Fruit fly (Drosophila melanogaster): ENCODE measurements at regions not wholly inside any gene's neighbourhood (a gene's known extent, or its start where the extent isn't known, plus 50 kb on each side); places are given as distances from the start of the nearest gene placed in this dataset.

DNA sequence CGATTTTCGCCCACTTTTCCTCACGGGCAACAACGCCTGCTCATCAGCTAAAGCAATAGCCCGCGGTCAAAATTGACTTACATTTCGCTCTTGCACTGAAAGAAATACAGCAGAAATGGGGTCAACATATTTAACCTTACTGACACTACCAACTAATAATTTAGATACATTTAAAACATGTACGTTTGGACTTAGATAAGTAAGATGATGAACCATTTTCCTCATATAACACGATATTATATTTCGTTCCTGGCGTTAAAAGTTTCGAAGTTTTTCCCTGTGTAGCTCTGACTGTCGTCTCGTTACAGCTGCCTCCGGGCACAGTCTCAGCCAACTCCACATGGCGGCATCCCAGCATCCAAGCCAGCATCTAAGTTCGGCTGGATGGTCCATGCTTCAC, 53.5 kb downstream of the Prat2 start:
- TF ChIP-seq CG33017 (tag; optimal IDR thresholded peaks at IDR 0.05) (no peak), tj (GFP tag; optimal IDR thresholded peaks at IDR 0.05) (no peak), Mnt (GFP tag; optimal IDR thresholded peaks at IDR 0.05) (no peak), CG11617 (GFP tag; optimal IDR thresholded peaks at IDR 0.05) (no peak), Hr96 (GFP tag; optimal IDR thresholded peaks at IDR 0.05) (no peak)

DNA sequence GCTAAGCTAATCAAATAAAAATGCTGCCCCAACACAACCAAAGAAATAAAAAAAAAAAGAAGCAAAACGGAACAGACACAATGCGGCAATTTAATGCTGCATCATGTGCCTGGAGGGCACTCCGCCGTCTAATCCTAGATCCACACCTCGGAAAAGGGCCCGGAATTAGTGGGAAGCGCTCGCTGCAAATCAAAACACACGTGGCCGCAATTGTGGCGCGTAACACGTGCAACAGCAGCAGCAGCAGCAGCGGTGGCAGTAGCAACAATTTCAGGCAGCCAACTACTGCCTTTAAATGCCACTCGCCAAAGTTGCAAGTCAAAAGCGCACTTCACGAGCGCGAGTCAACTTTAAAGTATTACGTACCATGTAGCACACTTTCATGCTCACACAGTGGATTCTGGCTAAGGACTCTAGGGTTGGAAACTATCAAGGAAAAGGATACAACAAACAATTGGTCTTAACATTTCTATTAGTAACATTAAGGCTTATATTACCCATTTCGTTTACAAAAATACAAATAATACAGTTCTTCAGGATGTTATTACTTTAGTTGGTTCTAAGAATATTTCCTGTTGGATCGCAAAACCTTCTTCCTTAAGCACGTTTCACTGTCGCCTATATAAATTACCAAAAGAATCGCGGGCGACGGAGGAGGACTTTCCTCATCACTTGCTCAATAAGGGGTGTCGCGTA, 59.4 kb downstream of the Prat2 start:
- TF ChIP-seq Mnt (GFP tag; optimal IDR thresholded peaks at IDR 0.05): no peak
- TF ChIP-seq CG7045 (GFP tag; optimal IDR thresholded peaks at IDR 0.05): no peak
- TF ChIP-seq Hr96 (GFP tag; optimal IDR thresholded peaks at IDR 0.05): no peak
- TF ChIP-seq ovo (GFP tag; optimal IDR thresholded peaks at IDR 0.05): no peak

DNA sequence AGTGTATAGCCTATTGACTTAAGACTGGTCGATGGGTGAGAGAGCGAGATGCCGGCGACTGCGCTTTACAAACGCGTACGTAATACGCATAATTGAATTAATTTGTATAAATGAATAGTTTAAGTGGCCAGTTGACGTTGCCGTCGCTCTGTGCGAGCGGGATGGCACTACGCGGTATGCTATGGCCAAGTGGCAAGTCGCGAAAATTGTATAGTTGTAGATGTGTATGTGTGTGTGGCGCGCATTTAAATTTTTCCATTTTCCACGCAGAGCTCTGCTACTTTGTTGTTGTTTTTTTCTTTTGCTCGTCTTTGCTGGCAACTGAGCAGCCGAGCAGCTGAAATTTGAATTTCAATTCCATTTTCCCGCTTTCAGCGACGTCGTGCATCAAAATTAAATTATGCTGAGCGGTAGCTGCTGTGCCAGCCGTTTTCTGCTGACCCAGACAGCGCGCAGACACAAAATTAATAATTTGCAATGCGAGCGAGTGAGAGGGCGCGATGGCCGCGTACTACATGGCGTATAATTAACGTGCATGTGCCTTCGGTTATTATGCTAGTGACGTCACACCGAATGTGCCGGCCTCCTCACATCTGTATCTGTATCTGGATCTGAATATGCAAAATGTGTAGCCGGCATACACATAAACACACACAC, 60.8 kb downstream of the Prat2 start:
- TF ChIP-seq tj (GFP tag; optimal IDR thresholded peaks at IDR 0.05) (peak; percentile 44), cic (GFP tag; optimal IDR thresholded peaks at IDR 0.05) (no peak)

DNA sequence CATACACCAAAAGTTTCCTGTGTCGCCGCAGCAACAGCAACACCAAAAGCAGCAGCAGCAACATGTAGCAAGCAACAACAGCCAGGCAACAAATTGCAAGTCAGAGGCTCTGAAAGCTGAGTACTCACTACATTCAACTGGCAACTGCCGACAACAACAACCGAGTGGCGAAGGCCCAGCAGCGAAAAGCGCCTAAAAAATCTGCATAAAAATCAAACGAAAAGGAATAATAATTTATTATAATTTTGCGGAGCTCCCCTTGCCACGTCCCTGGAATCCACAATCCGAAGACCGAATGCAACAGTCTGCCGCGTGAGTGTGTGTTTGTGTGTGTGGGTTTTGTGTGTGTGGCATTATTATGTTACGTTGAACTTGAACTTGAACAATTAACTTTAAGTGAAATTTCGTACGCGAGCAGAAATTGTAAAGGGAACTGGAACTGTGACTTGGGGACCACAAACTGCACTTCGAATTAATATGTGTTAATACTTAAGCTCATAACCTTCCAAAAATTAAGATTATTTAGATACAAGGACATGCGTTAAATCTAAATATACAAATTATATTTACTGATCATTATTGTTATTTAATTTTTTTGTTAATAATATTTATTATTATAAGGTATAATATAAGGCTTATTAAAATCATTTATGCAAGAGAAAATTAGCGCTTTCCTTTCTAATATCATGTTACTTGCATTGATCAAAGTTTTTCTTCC, 61.5 kb downstream of the Prat2 start:
- peak; percentile 64 for TF ChIP-seq CG7045 (GFP tag; optimal IDR thresholded peaks at IDR 0.05)
- TF ChIP-seq pad (GFP tag; optimal IDR thresholded peaks at IDR 0.05): no peak
- TF ChIP-seq CG1620 (GFP tag; optimal IDR thresholded peaks at IDR 0.05): no peak
- TF ChIP-seq tj (GFP tag; optimal IDR thresholded peaks at IDR 0.05): no peak
- TF ChIP-seq Clk (GFP tag; optimal IDR thresholded peaks at IDR 0.05): no peak
- no peak for TF ChIP-seq Hr96 (GFP tag; optimal IDR thresholded peaks at IDR 0.05)
- peak; percentile 49 for TF ChIP-seq CG7101 (tag; optimal IDR thresholded peaks at IDR 0.05)
- peak; percentile 64 for TF ChIP-seq CG33017 (tag; optimal IDR thresholded peaks at IDR 0.05)
- no peak for TF ChIP-seq Crg-1 (GFP tag; optimal IDR thresholded peaks at IDR 0.05)
- no peak for TF ChIP-seq kay (GFP tag; ENCODE audit: borderline replicate concordance)
- peak; percentile 71 for TF ChIP-seq CG14711 (tag; optimal IDR thresholded peaks at IDR 0.05)
- no peak for TF ChIP-seq bab1 (GFP tag; optimal IDR thresholded peaks at IDR 0.05)
- TF ChIP-seq CG12768 (GFP tag; optimal IDR thresholded peaks at IDR 0.05): no peak
- no peak for TF ChIP-seq ovo (GFP tag; optimal IDR thresholded peaks at IDR 0.05)
- no peak for TF ChIP-seq cnc (optimal IDR thresholded peaks at IDR 0.05)
- no peak for TF ChIP-seq CG5204 (GFP tag; optimal IDR thresholded peaks at IDR 0.05)
- TF ChIP-seq CG11617 (GFP tag; optimal IDR thresholded peaks at IDR 0.05): peak; percentile 6
- TF ChIP-seq toe (GFP tag; optimal IDR thresholded peaks at IDR 0.05): no peak
- TF ChIP-seq Mnt (GFP tag; optimal IDR thresholded peaks at IDR 0.05): no peak
- TF ChIP-seq cic (GFP tag; optimal IDR thresholded peaks at IDR 0.05): no peak

DNA sequence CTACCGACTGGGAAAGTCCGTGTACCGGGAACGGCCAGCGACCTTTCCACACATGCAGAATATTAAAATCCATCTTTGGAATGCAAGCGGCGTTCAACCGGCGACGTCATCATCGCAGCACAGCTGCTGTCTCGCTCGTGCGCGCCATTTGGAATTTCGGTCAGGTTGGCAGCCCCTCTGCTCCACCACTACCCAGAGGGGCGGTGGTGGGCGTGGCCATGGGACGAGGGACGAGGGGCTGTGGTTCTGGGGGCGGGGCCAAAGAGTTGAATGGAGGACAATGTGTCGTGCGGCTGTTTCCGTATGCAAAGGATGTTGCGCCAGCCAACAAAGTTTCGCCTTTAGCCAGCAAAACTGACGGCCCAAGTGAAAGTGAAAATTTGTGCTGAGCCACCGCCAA, 60.7 kb downstream of the vvl start:
- TF ChIP-seq kay (GFP tag; ENCODE audit: borderline replicate concordance) (no peak), pad (GFP tag; optimal IDR thresholded peaks at IDR 0.05) (no peak), ovo (GFP tag; optimal IDR thresholded peaks at IDR 0.05) (no peak), CG5204 (GFP tag; optimal IDR thresholded peaks at IDR 0.05) (no peak), CG1620 (GFP tag; optimal IDR thresholded peaks at IDR 0.05) (no peak), CG7101 (tag; optimal IDR thresholded peaks at IDR 0.05) (no peak), tj (GFP tag; optimal IDR thresholded peaks at IDR 0.05) (no peak), CG11617 (GFP tag; optimal IDR thresholded peaks at IDR 0.05) (no peak), Clk (GFP tag; optimal IDR thresholded peaks at IDR 0.05) (no peak), CG12768 (GFP tag; optimal IDR thresholded peaks at IDR 0.05) (no peak), CG7045 (GFP tag; optimal IDR thresholded peaks at IDR 0.05) (no peak), bab1 (GFP tag; optimal IDR thresholded peaks at IDR 0.05) (no peak), cic (GFP tag; optimal IDR thresholded peaks at IDR 0.05) (no peak), toe (GFP tag; optimal IDR thresholded peaks at IDR 0.05) (no peak), Crg-1 (GFP tag; optimal IDR thresholded peaks at IDR 0.05) (no peak), cnc (optimal IDR thresholded peaks at IDR 0.05) (no peak), Mnt (GFP tag; optimal IDR thresholded peaks at IDR 0.05) (no peak), CG14711 (tag; optimal IDR thresholded peaks at IDR 0.05) (no peak), CG33017 (tag; optimal IDR thresholded peaks at IDR 0.05) (no peak)

DNA sequence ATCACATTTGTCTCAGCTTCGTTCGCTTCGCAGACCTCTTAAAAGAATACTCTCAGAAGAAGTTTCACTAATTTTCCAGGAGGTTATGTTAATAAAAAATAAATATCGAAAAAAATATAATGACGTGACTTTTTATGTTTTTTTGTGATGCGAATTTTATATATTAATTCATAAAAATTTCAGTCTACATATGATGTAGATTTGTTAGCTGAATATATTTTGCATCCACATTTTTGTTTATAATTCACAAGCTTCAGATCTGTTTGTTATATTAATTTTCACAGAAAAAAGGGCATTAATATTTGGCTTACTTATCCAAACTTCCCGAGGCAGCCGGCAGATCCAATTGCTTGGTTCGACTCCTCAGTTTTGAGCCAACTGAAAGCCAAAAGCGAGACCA, 57.4 kb downstream of the vvl start:
- TF ChIP-seq CG5204 (GFP tag; optimal IDR thresholded peaks at IDR 0.05) (no peak), ovo (GFP tag; optimal IDR thresholded peaks at IDR 0.05) (no peak), CG7101 (tag; optimal IDR thresholded peaks at IDR 0.05) (no peak), kay (GFP tag; ENCODE audit: borderline replicate concordance) (no peak), Mnt (GFP tag; optimal IDR thresholded peaks at IDR 0.05) (no peak), Clk (GFP tag; optimal IDR thresholded peaks at IDR 0.05) (no peak), toe (GFP tag; optimal IDR thresholded peaks at IDR 0.05) (no peak), CG14711 (tag; optimal IDR thresholded peaks at IDR 0.05) (no peak), bab1 (GFP tag; optimal IDR thresholded peaks at IDR 0.05) (no peak), CG11617 (GFP tag; optimal IDR thresholded peaks at IDR 0.05) (no peak), CG7045 (GFP tag; optimal IDR thresholded peaks at IDR 0.05) (no peak)
